Fruit fly (Drosophila melanogaster): ENCODE results near the gene CG32647.

- TF ChIP-seq psq (optimal IDR thresholded peaks at IDR 0.05), result no peak
- TF ChIP-seq pan (optimal IDR thresholded peaks at IDR 0.05), result no peak
- TF ChIP-seq usp (GFP tag; optimal IDR thresholded peaks at IDR 0.05), result no peak
- no peak for TF ChIP-seq CG8478 (optimal IDR thresholded peaks at IDR 0.05)
Observed at dm6 chrX:12757075-12757474, 27.7 kb downstream of the CG32647 start.
